Worm (Caenorhabditis elegans) whole organism, L1 larva: Measurements from ENCODE around the gene col-123.

Experiments used
- C04F5.9 ChIP-seq: sonication (generic microtip); optimal IDR thresholded peaks from 2 replicates; lab custom pipeline; 2016; ENCODE audit warnings: missing genetic modification characterization, missing compliant biosample characterization
- C34B4.2 ChIP-seq: sonication (generic microtip); optimal IDR thresholded peaks from 2 replicates; lab custom pipeline; 2017; ENCODE audit warnings: mild to moderate bottlenecking, missing genetic modification characterization, missing compliant biosample characterization
- F16B12.6 ChIP-seq: fragments of 150-350 bp; optimal IDR thresholded peaks from 2 replicates; lab custom pipeline; 2014; ENCODE audit warnings: missing biosample characterization, missing genetic modification characterization
- Y116A8C.19 ChIP-seq: sonication (generic microtip); optimal IDR thresholded peaks from 2 replicates; lab custom pipeline; 2016; ENCODE audit warnings: missing compliant biosample characterization, missing genetic modification characterization, borderline replicate concordance
- aha-1 ChIP-seq: fragments of 150-350 bp; optimal IDR thresholded peaks from 2 replicates; lab custom pipeline; 2014; ENCODE audit warnings: missing biosample characterization, missing genetic modification characterization
- alr-1 ChIP-seq: fragments of 200-800 bp; sonication (Bioruptor generic); optimal IDR thresholded peaks from 2 replicates; lab custom pipeline; 2018; ENCODE audit warnings: borderline replicate concordance, mild to moderate bottlenecking, missing genetic modification characterization, missing compliant biosample characterization
- blmp-1 ChIP-seq: fragments of 150-350 bp; optimal IDR thresholded peaks from 2 replicates; lab custom pipeline; 2014; ENCODE audit warnings: missing biosample characterization, missing genetic modification characterization
- ceh-8 ChIP-seq: fragments of 200-800 bp; sonication (Bioruptor generic); optimal IDR thresholded peaks from 2 replicates; lab custom pipeline; 2018; ENCODE audit warnings: mild to moderate bottlenecking, missing genetic modification characterization, moderate library complexity, missing compliant biosample characterization
- ceh-82 ChIP-seq, 3 experiments: fragments of 150-350 bp in 1 of 3; sonication (generic microtip) in 2 of 3; optimal IDR thresholded peaks; 2 replicates each; lab custom pipeline; 2014 to 2017; ENCODE audit warnings: missing biosample characterization in 3 of 3, missing genetic modification characterization in 3 of 3
- ceh-90 ChIP-seq: sonication (generic microtip); optimal IDR thresholded peaks from 2 replicates; lab custom pipeline; 2016; ENCODE audit warnings: missing genetic modification characterization, missing compliant biosample characterization
- egl-13 ChIP-seq: sonication (generic microtip); optimal IDR thresholded peaks from 2 replicates; lab custom pipeline; 2016; ENCODE audit warnings: missing genotype, missing genetic modification reagents, missing genetic modification characterization, missing compliant biosample characterization
- ets-5 ChIP-seq: fragments of 200-800 bp; sonication (Bioruptor generic); IDR thresholded peaks from 2 replicates; pipeline ENCODE4 v1.3.6; 2022; ENCODE audit warnings: missing genetic modification characterization, missing compliant biosample characterization
- fkh-10 ChIP-seq: sonication (generic microtip); optimal IDR thresholded peaks from 2 replicates; lab custom pipeline; 2017; ENCODE audit warnings: missing biosample characterization, missing genetic modification reagents, missing genetic modification characterization
- grh-1 ChIP-seq: fragments of 200-800 bp; sonication (Bioruptor generic); IDR thresholded peaks from 2 replicates; pipeline ENCODE4 v1.3.6; 2022; ENCODE audit warnings: missing genetic modification reagents, missing genetic modification characterization, missing compliant biosample characterization
- hlh-17 ChIP-seq: fragments of 200-800 bp; sonication (Bioruptor generic); optimal IDR thresholded peaks from 2 replicates; lab custom pipeline; 2018; ENCODE audit warnings: missing genetic modification characterization, mild to moderate bottlenecking, missing compliant biosample characterization, moderate library complexity, borderline replicate concordance
- hlh-4 ChIP-seq: sonication (generic microtip); optimal IDR thresholded peaks from 2 replicates; lab custom pipeline; 2016; ENCODE audit warnings: mild to moderate bottlenecking, missing genetic modification characterization, missing compliant biosample characterization
- hpl-2 ChIP-seq: fragments of 150-350 bp; optimal IDR thresholded peaks from 2 replicates; lab custom pipeline; 2014; ENCODE audit warnings: missing biosample characterization, missing genetic modification reagents, missing genetic modification characterization
- jun-1 ChIP-seq: fragments of 150-350 bp; optimal IDR thresholded peaks from 2 replicates; lab custom pipeline; 2014; ENCODE audit warnings: missing biosample characterization, missing genetic modification reagents, missing genetic modification characterization
- lin-14 ChIP-seq: fragments of 200-800 bp; sonication (Bioruptor generic); optimal IDR thresholded peaks from 2 replicates; lab custom pipeline; 2018; ENCODE audit warnings: mild to moderate bottlenecking, missing genetic modification characterization, moderate library complexity, missing compliant biosample characterization
- lin-15B ChIP-seq: fragments of 150-350 bp; sonication (generic microtip); optimal IDR thresholded peaks from 3 replicates; lab custom pipeline; 2014; ENCODE audit warnings: missing biosample characterization, missing genetic modification characterization
- lir-3 ChIP-seq: sonication (generic microtip); optimal IDR thresholded peaks from 2 replicates; lab custom pipeline; 2016; ENCODE audit warnings: mild to moderate bottlenecking, missing genetic modification characterization, moderate library complexity, missing compliant biosample characterization; ENCODE audit not compliant: poor library complexity
- mdl-1 ChIP-seq, 2 experiments: fragments of 150-350 bp; optimal IDR thresholded peaks; 2 replicates each; lab custom pipeline; 2014 to 2017; ENCODE audit warnings: missing biosample characterization in 2 of 2, missing genetic modification characterization in 2 of 2, inconsistent platforms in 1 of 2
- mep-1 ChIP-seq: fragments of 150-350 bp; optimal IDR thresholded peaks from 2 replicates; lab custom pipeline; 2014; ENCODE audit warnings: missing biosample characterization, missing genetic modification characterization
- nhr-12 ChIP-seq: sonication (generic microtip); optimal IDR thresholded peaks from 2 replicates; lab custom pipeline; 2017; ENCODE audit warnings: missing biosample characterization, missing genetic modification characterization
- nhr-19 ChIP-seq: fragments of 200-800 bp; sonication (Bioruptor generic); conservative IDR thresholded peaks from 2 replicates; pipeline ENCODE4 v1.3.6; 2022; ENCODE audit warnings: missing genetic modification characterization, missing compliant biosample characterization
- nhr-20 ChIP-seq: sonication (generic microtip); optimal IDR thresholded peaks from 2 replicates; lab custom pipeline; 2016; ENCODE audit warnings: mild to moderate bottlenecking, missing genetic modification characterization, missing compliant biosample characterization
- nhr-71 ChIP-seq: sonication (generic microtip); optimal IDR thresholded peaks from 2 replicates; lab custom pipeline; 2016; ENCODE audit warnings: mild to moderate bottlenecking, missing genetic modification characterization, moderate library complexity, missing compliant biosample characterization
- nhr-76 ChIP-seq: sonication (generic microtip); optimal IDR thresholded peaks from 2 replicates; lab custom pipeline; 2017; ENCODE audit warnings: missing biosample characterization, missing genetic modification characterization
- nhr-84 ChIP-seq: sonication (generic microtip); optimal IDR thresholded peaks from 2 replicates; lab custom pipeline; 2017; ENCODE audit warnings: missing biosample characterization, missing genetic modification characterization
- skn-1 ChIP-seq: fragments of 150-350 bp; optimal IDR thresholded peaks from 2 replicates; lab custom pipeline; 2014; ENCODE audit warnings: missing biosample characterization, missing genetic modification characterization
- snpc-4 ChIP-seq: fragments of 150-350 bp; optimal IDR thresholded peaks from 2 replicates; lab custom pipeline; 2014; ENCODE audit warnings: missing biosample characterization, missing genetic modification characterization
- snu-23 ChIP-seq: sonication (generic microtip); optimal IDR thresholded peaks from 2 replicates; lab custom pipeline; 2016; ENCODE audit warnings: missing genetic modification characterization, missing compliant biosample characterization
- sox-4 ChIP-seq: sonication (generic microtip); optimal IDR thresholded peaks from 2 replicates; lab custom pipeline; 2016; ENCODE audit warnings: missing genetic modification characterization, missing compliant biosample characterization
- tbx-2 ChIP-seq: sonication (generic microtip); optimal IDR thresholded peaks from 2 replicates; lab custom pipeline; 2016; ENCODE audit warnings: missing genetic modification characterization, missing compliant biosample characterization
- tlp-1 ChIP-seq: fragments of 150-350 bp; optimal IDR thresholded peaks from 2 replicates; lab custom pipeline; 2014; ENCODE audit warnings: missing biosample characterization, missing genetic modification characterization
- unc-130 ChIP-seq: fragments of 150-350 bp; optimal IDR thresholded peaks from 2 replicates; lab custom pipeline; 2017; ENCODE audit warnings: missing biosample characterization, missing genetic modification characterization, inconsistent platforms
- vab-15 ChIP-seq: sonication (generic microtip); optimal IDR thresholded peaks from 2 replicates; lab custom pipeline; 2017; ENCODE audit warnings: missing genotype, mild to moderate bottlenecking, missing genetic modification characterization, missing compliant biosample characterization
- xbp-1 ChIP-seq: sonication (generic microtip); optimal IDR thresholded peaks from 2 replicates; lab custom pipeline; 2016; ENCODE audit warnings: missing genetic modification characterization, missing compliant biosample characterization
- zag-1 ChIP-seq: fragments of 150-350 bp; optimal IDR thresholded peaks from 2 replicates; lab custom pipeline; 2014; ENCODE audit warnings: missing biosample characterization, missing genetic modification characterization
- ztf-4 ChIP-seq: fragments of 150-350 bp; optimal IDR thresholded peaks from 2 replicates; lab custom pipeline; 2014; ENCODE audit warnings: missing biosample characterization, missing genetic modification characterization

col-123 gene

ce11 chrIV:9858970-9859369 lies 37.2 kb downstream of the col-123 start:
- TF ChIP-seq hpl-2 (GFP tag; lab: Kevin White, UChicago) (no peak), skn-1 (tag; lab: Kevin White, UChicago) (no peak), ets-5 (GFP tag; lab: Robert Waterston, UW) (no peak), hlh-4 (no peak), tlp-1 (tag; lab: Kevin White, UChicago) (no peak), nhr-84 (tag; lab: Kevin White, UChicago) (no peak), lin-15B (tag; lab: Kevin White, UChicago) (no peak), nhr-12 (tag; lab: Kevin White, UChicago) (no peak), C04F5.9 (tag; lab: Kevin White, UChicago) (no peak), aha-1 (tag; lab: Kevin White, UChicago) (no peak), unc-130 (tag; lab: Kevin White, UChicago) (no peak), nhr-20 (no peak), xbp-1 (tag; lab: Kevin White, UChicago) (no peak)

- TF ChIP-seq tlp-1 (tag; lab: Kevin White, UChicago) (no peak), zag-1 (no peak), aha-1 (tag; lab: Kevin White, UChicago) (no peak), vab-15 (tag; lab: Kevin White, UChicago) (no peak), mep-1 (tag; lab: Kevin White, UChicago) (no peak), ceh-82 (tag; optimal IDR thresholded peaks at IDR 0.05; lab: Kevin White, UChicago) (no peak), alr-1 (tag; lab: Kevin White, UChicago) (no peak), lin-14 (no peak)
Observed at ce11 chrIV:9861921-9862320, 40.2 kb downstream of the col-123 start, which contains the start of gene K07F5.14. Gene K07F5.14, plus strand, starts transcription at chrIV:9862221.

- no peak for TF ChIP-seq zag-1
Observed at ce11 chrIV:9863817-9864216, 42.1 kb downstream of the col-123 start, which contains the start of gene K07F5.16. Gene K07F5.16, plus strand, starts transcription at chrIV:9864117.

ce11 chrIV:9864778-9865177 lies 43.1 kb downstream of the col-123 start, which contains the start of the genes K07F5.15 and K07F5.22:
Gene K07F5.15, plus strand, starts transcription at chrIV:9865078.
Gene K07F5.22, plus strand, starts transcription at chrIV:9865078.
- TF ChIP-seq nhr-76 = no peak
- TF ChIP-seq hlh-17 (GFP tag; lab: Kevin White, UChicago) = no peak
- no peak for TF ChIP-seq mdl-1 (tag; optimal IDR thresholded peaks at IDR 0.05; lab: Kevin White, UChicago)
- no peak for TF ChIP-seq snpc-4
- TF ChIP-seq blmp-1 (tag; lab: Kevin White, UChicago) = no peak
- no peak for TF ChIP-seq fkh-10 (GFP tag; lab: Kevin White, UChicago)
- no peak for TF ChIP-seq ceh-90 (tag; lab: Kevin White, UChicago)

- TF ChIP-seq nhr-20 (peak; percentile 59), ceh-82 (tag; optimal IDR thresholded peaks at IDR 0.05; lab: Kevin White, UChicago) (no peak)
- TF ChIP-seq, all 84 proteins: peak for 1
Observed at ce11 chrIV:9866865-9867264, 45.1 kb downstream of the col-123 start.

- TF ChIP-seq snu-23 (GFP tag; lab: Kevin White, UChicago) = peak; percentile 86
- TF ChIP-seq vab-15 (tag; lab: Kevin White, UChicago) = no peak
- peak; percentile 83 for TF ChIP-seq grh-1 (GFP tag; lab: Robert Waterston, UW)
- TF ChIP-seq nhr-20 = peak; percentile 96
- TF ChIP-seq F16B12.6 (tag; lab: Kevin White, UChicago) = no peak
- TF ChIP-seq jun-1 (tag; lab: Kevin White, UChicago) = no peak
- TF ChIP-seq tbx-2 (tag; lab: Kevin White, UChicago) = peak; percentile 84
- no peak for TF ChIP-seq skn-1 (tag; lab: Kevin White, UChicago)
- TF ChIP-seq alr-1 (tag; lab: Kevin White, UChicago) = no peak
- peak in 1 of 2 experiments; percentile 64 for TF ChIP-seq mdl-1 (tag; optimal IDR thresholded peaks at IDR 0.05; lab: Kevin White, UChicago)
- no peak for TF ChIP-seq egl-13 (tag; lab: Kevin White, UChicago)
- no peak for TF ChIP-seq ets-5 (GFP tag; lab: Robert Waterston, UW)
- peak; percentile 62 for TF ChIP-seq ztf-4 (tag; lab: Kevin White, UChicago)
- no peak for TF ChIP-seq Y116A8C.19 (tag; lab: Kevin White, UChicago)
- TF ChIP-seq lir-3 (tag; lab: Kevin White, UChicago) = peak; percentile 56
- no peak for TF ChIP-seq C34B4.2 (tag; lab: Kevin White, UChicago)
- TF ChIP-seq nhr-71 (tag; lab: Kevin White, UChicago) = peak; percentile 93
- TF ChIP-seq tlp-1 (tag; lab: Kevin White, UChicago) = no peak
- no peak for TF ChIP-seq aha-1 (tag; lab: Kevin White, UChicago)
- TF ChIP-seq nhr-76 = no peak
- peak; percentile 94 for TF ChIP-seq blmp-1 (tag; lab: Kevin White, UChicago)
- no peak for TF ChIP-seq hpl-2 (GFP tag; lab: Kevin White, UChicago)
- peak; percentile 87 for TF ChIP-seq nhr-19 (GFP tag; lab: Robert Waterston, UW)
- no peak for TF ChIP-seq zag-1
- no peak for TF ChIP-seq ceh-8 (GFP tag; lab: Kevin White, UChicago)
- no peak for TF ChIP-seq sox-4 (tag; lab: Kevin White, UChicago)
- TF ChIP-seq lin-14 = peak; percentile 84
Observed at ce11 chrIV:9867915-9868314, 46.2 kb downstream of the col-123 start.
